Fruit fly (Drosophila melanogaster) whole organism, prepupa: Measurements from ENCODE around the gene eater.

Experiments used
- Blimp-1 ChIP-seq: fragments of 200-800 bp; sonication (Bioruptor generic); optimal IDR thresholded peaks from 3 replicates; lab custom pipeline; 2017; ENCODE audit warnings: missing biosample characterization, missing genetic modification characterization, mild to moderate bottlenecking, moderate library complexity, missing genetic modification reagents
- CG10631 ChIP-seq: fragments of 200-800 bp; sonication (Bioruptor generic); optimal IDR thresholded peaks from 2 replicates; lab custom pipeline; 2016; ENCODE audit warnings: missing biosample characterization, missing genetic modification characterization
- CG10669 ChIP-seq: fragments of 200-800 bp; sonication (Bioruptor generic); optimal IDR thresholded peaks from 3 replicates; lab custom pipeline; 2018; ENCODE audit warnings: missing biosample characterization, mild to moderate bottlenecking, missing genetic modification characterization, moderate library complexity
- CG11294 ChIP-seq: fragments of 200-800 bp; sonication (Bioruptor generic); IDR thresholded peaks from 2 replicates; pipeline ENCODE4 v1.3.6; 2022; ENCODE audit warnings: missing biosample characterization, missing genetic modification characterization
- CG11902 ChIP-seq: fragments of 200-800 bp; sonication (Bioruptor generic); optimal IDR thresholded peaks from 3 replicates; lab custom pipeline; 2016; ENCODE audit warnings: missing biosample characterization, missing genetic modification characterization
- CG15336 ChIP-seq: fragments of 200-800 bp; sonication (Bioruptor generic); IDR thresholded peaks from 2 replicates; pipeline ENCODE4 v1.3.6; 2022; ENCODE audit warnings: missing biosample characterization, missing genetic modification characterization
- CG1621 ChIP-seq: fragments of 200-800 bp; sonication (Bioruptor generic); optimal IDR thresholded peaks from 3 replicates; lab custom pipeline; 2018; ENCODE audit warnings: missing biosample characterization, mild to moderate bottlenecking, missing genetic modification characterization
- CG16779 ChIP-seq: fragments of 200-800 bp; sonication (Bioruptor generic); optimal IDR thresholded peaks from 3 replicates; lab custom pipeline; 2017; ENCODE audit warnings: missing biosample characterization, mild to moderate bottlenecking, missing genetic modification characterization
- CG31627 ChIP-seq: fragments of 200-800 bp; sonication (Bioruptor generic); optimal IDR thresholded peaks from 3 replicates; lab custom pipeline; 2016; ENCODE audit warnings: missing biosample characterization, missing genetic modification characterization
- CG32006 ChIP-seq: fragments of 200-800 bp; sonication (Bioruptor generic); optimal IDR thresholded peaks from 3 replicates; lab custom pipeline; 2017; ENCODE audit warnings: missing biosample characterization, mild to moderate bottlenecking, missing genetic modification characterization
- CG34406 ChIP-seq: fragments of 200-800 bp; sonication (Bioruptor generic); optimal IDR thresholded peaks from 3 replicates; lab custom pipeline; 2016; ENCODE audit warnings: missing biosample characterization, missing genetic modification characterization
- CG6163 ChIP-seq: fragments of 200-800 bp; sonication (Bioruptor generic); IDR thresholded peaks from 3 replicates; pipeline ENCODE4 v1.3.6; 2022; ENCODE audit warnings: missing biosample characterization, missing genetic modification characterization
- CG6792 ChIP-seq: fragments of 200-800 bp; sonication (Bioruptor generic); optimal IDR thresholded peaks from 3 replicates; lab custom pipeline; 2016; ENCODE audit warnings: missing biosample characterization, missing genetic modification characterization
- CG6808 ChIP-seq: fragments of 200-800 bp; sonication (Bioruptor generic); optimal IDR thresholded peaks from 3 replicates; lab custom pipeline; 2017; ENCODE audit warnings: missing biosample characterization, missing genetic modification characterization, mild to moderate bottlenecking, moderate library complexity, missing genetic modification reagents
- CG6854 ChIP-seq: fragments of 200-800 bp; sonication (Bioruptor generic); optimal IDR thresholded peaks from 2 replicates; lab custom pipeline; 2017; ENCODE audit warnings: missing biosample characterization, mild to moderate bottlenecking, missing genetic modification characterization
- CG8319 ChIP-seq: fragments of 200-800 bp; sonication (Bioruptor generic); optimal IDR thresholded peaks from 3 replicates; lab custom pipeline; 2016; ENCODE audit warnings: missing biosample characterization, missing genetic modification characterization
- CG8632 ChIP-seq: fragments of 200-800 bp; sonication (Bioruptor generic); optimal IDR thresholded peaks from 3 replicates; lab custom pipeline; 2016; ENCODE audit warnings: missing biosample characterization, missing genetic modification characterization
- CG9139 ChIP-seq: fragments of 200-800 bp; sonication (Bioruptor generic); optimal IDR thresholded peaks from 3 replicates; lab custom pipeline; 2017; ENCODE audit warnings: missing biosample characterization, mild to moderate bottlenecking, missing genetic modification characterization
- Eip75B ChIP-seq: fragments of 200-800 bp; sonication (Bioruptor generic); optimal IDR thresholded peaks from 3 replicates; lab custom pipeline; 2016; ENCODE audit warnings: missing biosample characterization, missing genetic modification characterization
- Eip93F ChIP-seq: fragments of 200-800 bp; sonication (Bioruptor generic); optimal IDR thresholded peaks from 2 replicates; lab custom pipeline; 2016; ENCODE audit warnings: missing biosample characterization, mild to moderate bottlenecking, missing genetic modification characterization
- Ets21C ChIP-seq: fragments of 200-800 bp; sonication (Bioruptor generic); optimal IDR thresholded peaks from 3 replicates; lab custom pipeline; 2016; ENCODE audit warnings: missing biosample characterization, missing genetic modification characterization
- Ets96B ChIP-seq: fragments of 200-800 bp; optimal IDR thresholded peaks from 2 replicates; lab custom pipeline; 2019; ENCODE audit warnings: missing biosample characterization, mild to moderate bottlenecking, missing genetic modification characterization, moderate library complexity
- Gug ChIP-seq: fragments of 200-800 bp; sonication (Bioruptor generic); IDR thresholded peaks from 2 replicates; pipeline ENCODE4 v1.3.6; 2022; ENCODE audit warnings: missing biosample characterization, missing genetic modification characterization
- Hr38 ChIP-seq: sonication (Bioruptor generic); optimal IDR thresholded peaks from 2 replicates; lab custom pipeline; 2016; ENCODE audit warnings: missing biosample characterization, missing genetic modification characterization
- Hr39 ChIP-seq: fragments of 200-800 bp; sonication (Bioruptor generic); optimal IDR thresholded peaks from 2 replicates; lab custom pipeline; 2016; ENCODE audit warnings: missing biosample characterization, missing genetic modification characterization
- Lpt ChIP-seq: fragments of 200-800 bp; sonication (Bioruptor generic); optimal IDR thresholded peaks from 3 replicates; lab custom pipeline; 2016; ENCODE audit warnings: missing biosample characterization, missing genetic modification characterization
- Smox ChIP-seq: fragments of 200-800 bp; sonication (Bioruptor generic); optimal IDR thresholded peaks from 3 replicates; lab custom pipeline; 2016; ENCODE audit warnings: missing biosample characterization, missing genetic modification characterization
- Sox102F ChIP-seq: fragments of 200-800 bp; sonication (Bioruptor generic); optimal IDR thresholded peaks from 2 replicates; lab custom pipeline; 2016; ENCODE audit warnings: missing biosample characterization, mild to moderate bottlenecking, missing genetic modification characterization
- Sox14 ChIP-seq: fragments of 200-800 bp; sonication (Bioruptor generic); optimal IDR thresholded peaks from 3 replicates; lab custom pipeline; 2016; ENCODE audit warnings: missing biosample characterization, missing genetic modification characterization
- Sox15 ChIP-seq: fragments of 200-800 bp; sonication (Bioruptor generic); optimal IDR thresholded peaks from 3 replicates; lab custom pipeline; 2016; ENCODE audit warnings: missing biosample characterization, missing genetic modification characterization
- achi ChIP-seq: fragments of 200-800 bp; sonication (Bioruptor generic); optimal IDR thresholded peaks from 3 replicates; lab custom pipeline; 2016; ENCODE audit warnings: missing biosample characterization, missing genetic modification characterization
- acj6 ChIP-seq: fragments of 200-800 bp; sonication (Bioruptor generic); optimal IDR thresholded peaks from 3 replicates; lab custom pipeline; 2016; ENCODE audit warnings: missing biosample characterization, missing genetic modification characterization
- cyc ChIP-seq: fragments of 200-800 bp; sonication (Bioruptor generic); optimal IDR thresholded peaks from 3 replicates; lab custom pipeline; 2016; ENCODE audit warnings: missing biosample characterization, missing genetic modification characterization
- dac ChIP-seq: fragments of 200-800 bp; sonication (Bioruptor generic); optimal IDR thresholded peaks from 2 replicates; lab custom pipeline; 2017; ENCODE audit warnings: missing biosample characterization, mild to moderate bottlenecking, missing genetic modification characterization
- dsx ChIP-seq: fragments of 200-800 bp; optimal IDR thresholded peaks from 3 replicates; lab custom pipeline; 2019; ENCODE audit warnings: missing biosample characterization, mild to moderate bottlenecking, missing genetic modification characterization, moderate library complexity; ENCODE audit not compliant: poor library complexity, severe bottlenecking
- eg ChIP-seq: fragments of 200-800 bp; sonication (Bioruptor generic); IDR thresholded peaks from 3 replicates; pipeline ENCODE4 v1.3.6; 2022; ENCODE audit warnings: missing biosample characterization, missing genetic modification characterization
- esn ChIP-seq: fragments of 200-800 bp; sonication (Bioruptor generic); optimal IDR thresholded peaks from 2 replicates; lab custom pipeline; 2016; ENCODE audit warnings: missing biosample characterization, mild to moderate bottlenecking, missing genetic modification characterization, moderate library complexity
- lz ChIP-seq: fragments of 200-800 bp; sonication (Bioruptor generic); optimal IDR thresholded peaks from 3 replicates; lab custom pipeline; 2016; ENCODE audit warnings: missing biosample characterization, missing genetic modification characterization
- net ChIP-seq: fragments of 200-800 bp; sonication (Bioruptor generic); optimal IDR thresholded peaks from 3 replicates; lab custom pipeline; 2016; ENCODE audit warnings: missing biosample characterization, missing genetic modification characterization
- pdm3 ChIP-seq: fragments of 200-800 bp; sonication (Bioruptor generic); optimal IDR thresholded peaks from 3 replicates; lab custom pipeline; 2016; ENCODE audit warnings: missing biosample characterization, missing genetic modification characterization
- spab ChIP-seq: fragments of 200-800 bp; sonication (Bioruptor generic); optimal IDR thresholded peaks from 2 replicates; lab custom pipeline; 2017; ENCODE audit warnings: missing biosample characterization, mild to moderate bottlenecking, missing genetic modification characterization, missing genetic modification reagents
- ss ChIP-seq, 2 experiments: fragments of 200-800 bp; sonication (Bioruptor generic); optimal IDR thresholded peaks; 2 replicates in 1 of 2; 3 replicates in 1 of 2; lab custom pipeline; 2017 to 2018; ENCODE audit warnings: mild to moderate bottlenecking in 2 of 2, missing biosample characterization in 2 of 2, missing genetic modification characterization in 2 of 2, moderate library complexity in 1 of 2
- svp ChIP-seq: fragments of 200-800 bp; sonication (Bioruptor generic); peaks from one replicate; lab custom pipeline; 2016; ENCODE audit warnings: missing biosample characterization, missing genetic modification characterization
- topi ChIP-seq: fragments of 200-800 bp; sonication (Bioruptor generic); optimal IDR thresholded peaks from 3 replicates; lab custom pipeline; 2016; ENCODE audit warnings: missing biosample characterization, missing genetic modification characterization
- vri ChIP-seq: fragments of 200-800 bp; sonication (Bioruptor generic); optimal IDR thresholded peaks from 3 replicates; lab custom pipeline; 2016; ENCODE audit warnings: missing biosample characterization, mild to moderate bottlenecking, missing genetic modification characterization

Gene eater

DNA sequence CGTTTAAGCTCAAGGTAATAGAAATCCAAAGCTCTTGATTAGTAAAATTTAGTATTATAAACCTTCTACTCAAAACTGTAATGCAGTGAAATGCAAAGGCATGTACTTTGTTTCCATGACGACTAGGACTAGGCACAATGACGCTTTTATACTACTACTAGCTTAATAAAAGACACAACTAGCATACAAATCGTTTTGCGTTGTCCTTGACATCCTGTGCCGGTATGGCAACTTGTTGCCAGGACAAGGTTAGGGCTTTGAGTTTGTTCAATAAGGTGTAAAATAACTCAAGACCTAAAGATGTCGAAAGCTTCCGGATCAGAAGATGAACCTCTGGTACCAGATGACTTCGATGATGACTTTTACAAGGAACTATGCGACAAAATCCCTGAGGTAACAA is 18.9 kb upstream of the eater start, which contains the start of gene CG5882:
Gene CG5882, plus strand, starts transcription at position 301 of the 400 bp plus-strand sequence.
- no peak for TF ChIP-seq Hr39 (GFP tag; lab: Kevin White, UChicago)

DNA sequence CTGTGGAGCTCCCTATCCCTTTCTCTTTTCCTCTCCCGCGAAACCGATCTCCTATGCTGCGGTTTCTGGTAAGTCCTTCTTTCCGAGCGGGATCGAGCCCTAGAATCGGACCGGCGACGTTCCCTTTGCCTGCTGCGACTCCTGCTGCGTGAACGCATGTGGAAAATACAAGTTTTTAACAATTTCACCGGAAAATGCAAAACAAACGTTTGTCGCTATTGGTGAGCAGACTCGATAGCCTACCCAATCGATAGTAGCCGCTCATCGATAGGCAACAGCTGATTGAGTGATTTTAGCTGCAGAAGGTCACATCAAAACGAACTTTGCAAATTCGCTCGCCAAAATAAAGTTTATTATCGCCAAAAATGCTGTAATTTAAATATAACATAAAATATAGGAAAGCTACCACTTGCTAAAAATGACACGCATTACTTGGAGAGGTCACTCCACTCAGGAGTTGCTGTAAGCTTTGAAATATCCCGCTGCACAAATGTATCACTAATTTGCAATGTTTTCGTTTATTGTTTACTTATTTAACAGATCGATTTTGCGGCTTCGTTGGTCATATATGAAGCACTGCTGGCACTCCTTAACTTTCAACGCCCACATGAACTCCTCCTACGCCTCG is 17.1 kb upstream of the eater start, which contains the start of the genes CG6066 and CG5880:
Gene CG6066, minus strand, starts transcription at position 243 of the 628 bp plus-strand sequence.
Gene CG5880, plus strand, starts transcription at position 281 of the 628 bp plus-strand sequence.
- no peak for TF ChIP-seq vri (GFP tag; lab: Kevin White, UChicago)
- TF ChIP-seq esn, result peak; percentile 17
- TF ChIP-seq ss (GFP tag; optimal IDR thresholded peaks at IDR 0.05; lab: Kevin White, UChicago), result no peak
- TF ChIP-seq CG9139, result no peak

DNA sequence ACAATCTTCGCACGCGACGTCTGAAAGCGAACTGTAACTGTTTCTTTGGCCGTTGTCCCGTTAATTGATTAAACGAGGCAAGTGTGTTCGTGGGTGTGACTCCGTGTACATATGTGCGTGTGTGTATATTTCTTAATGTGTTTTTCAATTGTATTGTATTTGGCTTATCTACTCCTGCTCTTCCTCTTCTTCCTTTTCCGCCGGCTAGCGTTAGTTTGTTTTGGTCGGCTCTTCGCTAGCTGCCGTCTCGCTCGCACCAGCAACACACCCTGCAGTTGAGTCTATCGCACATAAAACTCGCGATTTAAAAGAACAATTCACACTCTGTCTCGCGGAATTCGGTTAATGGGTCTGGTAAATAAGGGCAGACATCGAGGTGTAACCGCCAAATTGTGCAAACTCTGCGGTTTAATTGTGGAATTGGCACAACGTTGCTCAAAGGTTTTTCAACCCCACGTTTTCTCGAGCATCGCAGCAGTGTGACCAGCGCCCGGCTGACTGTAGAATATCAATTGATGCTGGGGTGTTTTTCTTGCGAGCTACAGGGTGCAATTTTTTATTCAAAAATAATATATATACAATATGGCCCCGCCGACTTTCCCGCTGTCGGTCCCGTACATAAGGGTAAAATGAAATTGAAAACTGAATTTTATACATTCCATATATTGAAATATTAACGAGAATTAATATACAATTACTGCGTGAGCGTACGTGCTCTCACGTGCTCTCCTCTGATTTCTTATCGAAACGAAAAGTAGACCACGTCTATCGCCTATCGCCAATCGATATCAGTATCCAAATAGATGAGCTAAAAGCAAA is 12.5 kb upstream of the eater start, which contains the start of the genes gb and CG5815:
Gene gb, minus strand, starts transcription at position 487 of the 819 bp plus-strand sequence.
Gene CG5815, plus strand, starts transcription at position 783 of the 819 bp plus-strand sequence.
- peak; percentile 81 for TF ChIP-seq CG15336
- peak; percentile 59 for TF ChIP-seq Blimp-1 (GFP tag; lab: Kevin White, UChicago)
- no peak for TF ChIP-seq pdm3 (GFP tag; lab: Kevin White, UChicago)
- no peak for TF ChIP-seq Hr38 (GFP tag; lab: Kevin White, UChicago)
- no peak for TF ChIP-seq CG10669 (GFP tag; lab: Kevin White, UChicago)
- peak; percentile 94 for TF ChIP-seq eg (GFP tag; lab: Robert Waterston, UW)
- TF ChIP-seq CG10631 (GFP tag; lab: Kevin White, UChicago), result no peak
- TF ChIP-seq dsx (GFP tag; lab: Kevin White, UChicago), result no peak
- TF ChIP-seq dac (GFP tag; lab: Kevin White, UChicago), result peak; percentile 80
- no peak for TF ChIP-seq Eip75B
- TF ChIP-seq CG6854 (GFP tag; lab: Kevin White, UChicago), result peak; percentile 65
- peak; percentile 87 for TF ChIP-seq CG31627 (GFP tag; lab: Kevin White, UChicago)
- TF ChIP-seq CG1621 (tag; lab: Kevin White, UChicago), result no peak
- TF ChIP-seq lz (GFP tag; lab: Kevin White, UChicago), result peak; percentile 92
- peak; percentile 82 for TF ChIP-seq CG8632
- peak; percentile 80 for TF ChIP-seq CG6792 (GFP tag; lab: Kevin White, UChicago)
- no peak for TF ChIP-seq CG6808 (GFP tag; lab: Kevin White, UChicago)
- TF ChIP-seq Gug (GFP tag; lab: Robert Waterston, UW), result peak; percentile 80
- peak; percentile 97 for TF ChIP-seq svp
- no peak for TF ChIP-seq Sox102F (GFP tag; lab: Kevin White, UChicago)
- peak; percentile 92 for TF ChIP-seq Eip93F (GFP tag; lab: Kevin White, UChicago)
- no peak for TF ChIP-seq achi (GFP tag; lab: Kevin White, UChicago)
- TF ChIP-seq CG34406 (GFP tag; lab: Kevin White, UChicago), result peak; percentile 85
- TF ChIP-seq CG32006 (GFP tag; lab: Kevin White, UChicago), result peak; percentile 91
- TF ChIP-seq CG11294 (GFP tag; lab: Robert Waterston, UW), result peak; percentile 86
- peak; percentile 82 for TF ChIP-seq Ets21C (GFP tag; lab: Kevin White, UChicago)
- TF ChIP-seq spab (GFP tag; lab: Kevin White, UChicago), result no peak
- TF ChIP-seq Sox15, result peak; percentile 84
- TF ChIP-seq Sox14 (GFP tag; lab: Kevin White, UChicago), result peak; percentile 90
- TF ChIP-seq topi (GFP tag; lab: Kevin White, UChicago), result peak; percentile 89
- TF ChIP-seq CG9139, result no peak
- TF ChIP-seq Ets96B (tag; lab: Kevin White, UChicago), result peak; percentile 87
- TF ChIP-seq CG8319, result peak; percentile 85
- TF ChIP-seq CG16779, result no peak
- TF ChIP-seq esn, result peak; percentile 91
- peak; percentile 91 for TF ChIP-seq acj6 (GFP tag; lab: Kevin White, UChicago)
- peak; percentile 88 for TF ChIP-seq cyc (GFP tag; lab: Kevin White, UChicago)
- TF ChIP-seq Smox (GFP tag; lab: Kevin White, UChicago), result no peak
- TF ChIP-seq net (GFP tag; lab: Kevin White, UChicago), result peak; percentile 86
- peak; percentile 92 for TF ChIP-seq CG6163 (GFP tag; lab: Robert Waterston, UW)
- TF ChIP-seq Lpt (GFP tag; lab: Kevin White, UChicago), result peak; percentile 82
- peak; percentile 75 for TF ChIP-seq CG11902 (GFP tag; lab: Kevin White, UChicago)
